Worm (Caenorhabditis elegans): ENCODE results near the gene cyn-13.
A peak's percentile ranks its signal among the peaks of the same experiment; 100 is the strongest.

cyn-13 gene

ce11 chrIV:17121058-17121773, 4.8 kb upstream of the cyn-13 start:
- TF ChIP-seq ceh-9 (tag; optimal IDR thresholded peaks at IDR 0.05) (no peak), unc-42 (tag; optimal IDR thresholded peaks at IDR 0.05) (peak; percentile 2)

DNA sequence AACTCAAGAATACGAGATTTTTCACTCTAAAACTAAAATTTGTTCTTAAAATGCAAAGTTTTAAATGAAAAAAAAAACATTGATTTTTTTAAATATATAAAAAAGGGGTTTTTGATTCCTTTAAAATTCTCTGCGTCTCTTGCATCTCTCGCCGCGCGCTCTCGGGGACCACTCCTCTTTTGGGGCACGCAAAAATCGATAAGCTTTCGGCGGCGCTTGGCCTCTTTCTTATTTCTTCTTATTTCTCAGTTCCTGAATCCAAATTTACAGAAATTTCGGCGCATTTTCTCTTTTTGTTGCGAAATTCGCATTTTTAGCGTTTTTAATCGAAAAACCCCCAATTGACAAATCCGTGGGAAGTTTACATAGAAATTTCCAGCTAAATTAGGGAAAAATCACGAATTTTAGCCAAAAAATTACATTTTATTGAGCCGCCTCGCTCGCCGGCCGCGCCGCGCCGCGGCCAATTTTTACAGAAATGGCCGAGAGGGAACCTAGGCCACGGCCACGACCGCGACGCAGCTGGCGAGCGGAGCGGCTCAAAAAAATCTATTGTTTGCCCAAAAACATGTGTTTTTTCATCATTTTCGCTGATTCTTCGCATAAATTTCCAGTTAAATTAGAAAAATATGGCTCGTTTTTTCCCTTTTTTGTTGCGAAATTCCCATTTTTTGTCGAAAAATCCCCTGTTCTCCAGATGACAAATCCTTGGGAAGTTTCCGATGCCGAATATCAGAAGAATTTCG, 2.7 kb upstream of the cyn-13 start, which contains the start of gene itsn-1:
TSS of gene itsn-1 (plus strand) at position 696 of the 746 bp plus-strand sequence.
- TF ChIP-seq tbx-7 (tag; optimal IDR thresholded peaks at IDR 0.05) (no peak), hlh-30 (tag; optimal IDR thresholded peaks at IDR 0.05; ENCODE audit: insufficient read depth) (no peak), ets-4 (tag; optimal IDR thresholded peaks at IDR 0.05) (no peak), ceh-45 (GFP tag; IDR thresholded peaks at IDR 0.05) (no peak), gmeb-2 (tag; optimal IDR thresholded peaks at IDR 0.05) (no peak), lin-11 (tag; optimal IDR thresholded peaks at IDR 0.05) (no peak), ceh-48 (tag; optimal IDR thresholded peaks at IDR 0.05) (peak; percentile 93)

DNA sequence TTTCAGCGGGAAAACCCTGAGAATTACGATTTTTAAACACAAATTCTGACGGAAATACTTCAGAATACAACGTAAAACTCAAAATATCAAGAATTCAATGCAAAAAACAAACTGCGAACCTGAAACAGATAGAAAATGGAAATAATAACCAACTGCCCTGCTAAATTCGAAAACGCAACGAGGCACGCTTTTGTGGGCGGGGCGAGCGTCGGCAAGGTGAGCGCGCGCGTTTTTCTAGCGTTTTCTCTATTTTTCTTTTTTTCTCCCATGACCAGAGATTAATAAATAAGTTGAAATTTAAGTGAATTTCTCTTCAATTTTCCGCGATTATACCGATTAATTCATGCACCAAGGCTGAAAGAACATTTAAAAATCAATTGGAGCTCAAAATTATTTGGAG, 2.1 kb upstream of the cyn-13 start, which contains the start of gene uaf-2:
TSS of gene uaf-2 (minus strand) at position 183 of the 400 bp plus-strand sequence.
- TF ChIP-seq eyg-1 (tag; optimal IDR thresholded peaks at IDR 0.05) (no peak), ceh-31 (tag; optimal IDR thresholded peaks at IDR 0.05) (peak; percentile 27), nfya-1 (tag; optimal IDR thresholded peaks at IDR 0.05) (peak; percentile 55)

DNA sequence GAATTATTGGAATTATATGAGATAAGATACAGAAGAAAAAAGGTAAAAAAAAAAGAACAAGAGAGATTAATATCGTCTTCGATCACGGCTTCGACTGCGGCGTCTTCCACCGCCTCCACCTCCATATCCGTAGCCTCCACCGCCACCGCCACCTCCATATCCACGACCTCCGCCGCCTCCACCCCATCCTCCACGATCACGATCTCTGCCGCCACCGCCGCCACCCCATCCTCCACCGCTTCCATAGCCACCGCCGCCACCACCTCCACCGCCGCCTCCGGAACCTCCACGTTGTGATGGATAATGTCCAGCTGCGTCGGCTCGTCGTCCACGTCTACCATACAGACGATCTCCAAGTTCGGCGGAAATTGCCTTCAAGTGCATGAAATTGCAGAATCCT, 364 bp upstream of the cyn-13 start:
- TF ChIP-seq pha-2 (tag; optimal IDR thresholded peaks at IDR 0.05): no peak
- no peak for TF ChIP-seq lim-6 (tag; optimal IDR thresholded peaks at IDR 0.05)
- TF ChIP-seq ceh-18 (tag; optimal IDR thresholded peaks at IDR 0.05): no peak
- no peak for TF ChIP-seq K09A11.1 (tag; optimal IDR thresholded peaks at IDR 0.05; ENCODE audit: insufficient read depth)
- TF ChIP-seq ahr-1 (tag; optimal IDR thresholded peaks at IDR 0.05): no peak
- no peak for TF ChIP-seq pha-4 (tag; optimal IDR thresholded peaks at IDR 0.05)
- no peak for TF ChIP-seq ref-2 (tag; optimal IDR thresholded peaks at IDR 0.05)
- no peak for TF ChIP-seq hlh-6 (tag; optimal IDR thresholded peaks at IDR 0.05)
- TF ChIP-seq ceh-2 (tag; optimal IDR thresholded peaks at IDR 0.05): no peak
- TF ChIP-seq ceh-6 (GFP tag; optimal IDR thresholded peaks at IDR 0.05): no peak
- TF ChIP-seq ama-1 (optimal IDR thresholded peaks at IDR 0.05): no peak
- TF ChIP-seq nhr-232 (tag; optimal IDR thresholded peaks at IDR 0.05): no peak
- TF ChIP-seq pros-1 (tag; optimal IDR thresholded peaks at IDR 0.05): no peak
- no peak for TF ChIP-seq unc-3 (GFP tag; conservative IDR thresholded peaks at IDR 0.05)
- TF ChIP-seq unc-3 (tag; optimal IDR thresholded peaks at IDR 0.05): no peak
- no peak for TF ChIP-seq pat-9 (tag; optimal IDR thresholded peaks at IDR 0.05)
- no peak for TF ChIP-seq che-1 (tag; optimal IDR thresholded peaks at IDR 0.05)
- TF ChIP-seq tbx-7 (tag; optimal IDR thresholded peaks at IDR 0.05): no peak

DNA sequence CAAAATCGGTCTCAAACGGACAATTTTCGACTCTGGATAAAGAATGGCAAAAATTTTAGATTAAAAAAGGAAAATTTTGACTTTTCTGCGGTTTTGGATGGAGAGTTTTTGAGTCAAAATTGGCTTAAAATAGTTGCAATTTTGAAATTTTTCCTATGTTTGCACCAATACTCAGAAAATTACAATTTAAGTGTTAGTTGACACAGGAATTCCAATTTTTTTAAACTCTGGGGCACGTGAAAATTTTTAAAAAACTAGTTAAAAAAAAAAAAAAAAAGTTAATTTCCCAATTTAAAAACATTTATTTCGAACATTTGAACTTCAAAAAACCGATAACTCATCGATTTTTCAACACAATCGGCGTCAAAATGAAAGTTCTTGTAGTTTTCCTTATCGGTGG, 4.6 kb downstream of the cyn-13 start, which contains the start of gene Y116A8C.33:
TSS of gene Y116A8C.33 (plus strand) at position 301 of the 400 bp plus-strand sequence.
- no peak for TF ChIP-seq ceh-34 (tag; optimal IDR thresholded peaks at IDR 0.05)
- no peak for TF ChIP-seq gmeb-2 (tag; optimal IDR thresholded peaks at IDR 0.05)
- TF ChIP-seq ceh-30 (tag; optimal IDR thresholded peaks at IDR 0.05): no peak
- no peak for TF ChIP-seq ceh-18 (tag; optimal IDR thresholded peaks at IDR 0.05)
- no peak for TF ChIP-seq odd-2 (tag; optimal IDR thresholded peaks at IDR 0.05)
- TF ChIP-seq hlh-13 (GFP tag; optimal IDR thresholded peaks at IDR 0.05): no peak
- TF ChIP-seq eyg-1 (tag; optimal IDR thresholded peaks at IDR 0.05): no peak
- no peak for TF ChIP-seq hlh-8 (tag; optimal IDR thresholded peaks at IDR 0.05)
- no peak for TF ChIP-seq tbx-2 (tag; optimal IDR thresholded peaks at IDR 0.05)
- no peak for TF ChIP-seq fax-1 (tag; optimal IDR thresholded peaks at IDR 0.05)
- no peak for TF ChIP-seq ets-4 (tag; optimal IDR thresholded peaks at IDR 0.05)
- TF ChIP-seq ceh-9 (tag; optimal IDR thresholded peaks at IDR 0.05): no peak
- no peak for TF ChIP-seq tbx-7 (tag; optimal IDR thresholded peaks at IDR 0.05)
- no peak for TF ChIP-seq fkh-6 (tag; optimal IDR thresholded peaks at IDR 0.05)
